Fruit fly (Drosophila melanogaster): Measurements from ENCODE around the gene RtGEF.

Gene RtGEF

dm6 chr2L:20352727-20353126 is 2.5 kb downstream of the RtGEF start (continued):
- TF ChIP-seq tna (GFP tag; IDR thresholded peaks at IDR 0.05; ENCODE audit: partially characterized antibody) (no peak), Ets97D (GFP tag; optimal IDR thresholded peaks at IDR 0.05) (no peak), vvl (GFP tag; IDR thresholded peaks at IDR 0.05) (peak; percentile 30; the same call in 1 of the 2 replicates), CG12219 (GFP tag; optimal IDR thresholded peaks at IDR 0.05) (no peak), sr (GFP tag; IDR thresholded peaks at IDR 0.05) (peak; percentile 50; the same call in 1 of the 3 replicates), TFAM (GFP tag; optimal IDR thresholded peaks at IDR 0.05) (no peak), Fer1 (GFP tag; optimal IDR thresholded peaks at IDR 0.05) (no peak), PHDP (tag; optimal IDR thresholded peaks at IDR 0.05) (no peak), CG10565 (GFP tag; optimal IDR thresholded peaks at IDR 0.05) (no peak)

dm6 chr2L:20370151-20370550 is 19.9 kb downstream of the RtGEF start:
- TF ChIP-seq Dad (GFP tag; optimal IDR thresholded peaks at IDR 0.05) (no peak), Camta (GFP tag; optimal IDR thresholded peaks at IDR 0.05) (no peak), vvl (GFP tag; IDR thresholded peaks at IDR 0.05) (0 out of 2 replicates have a peak, but pooled peaks have one; percentile 18), D19B (GFP tag; optimal IDR thresholded peaks at IDR 0.05) (no peak), zfh1 (GFP tag; IDR thresholded peaks at IDR 0.05) (0 out of 3 replicates have a peak, but pooled peaks have one; percentile 5), E2f1 (GFP tag; IDR thresholded peaks at IDR 0.05) (0 out of 2 replicates have a peak, but pooled peaks have one; percentile 25), CG13775 (GFP tag; optimal IDR thresholded peaks at IDR 0.05) (peak; percentile 2), CG4424 (GFP tag; optimal IDR thresholded peaks at IDR 0.05) (peak; percentile 21), jing (GFP tag; optimal IDR thresholded peaks at IDR 0.05) (no peak), CG16863 (GFP tag; optimal IDR thresholded peaks at IDR 0.05) (no peak), Gsc (GFP tag; IDR thresholded peaks at IDR 0.05) (no peak), pan (optimal IDR thresholded peaks at IDR 0.05) (no peak), pan (GFP tag; optimal IDR thresholded peaks at IDR 0.05 in 1 of 2, IDR thresholded peaks at IDR 0.05 in 1 of 2) (peak in 1 of 2 experiments; percentile 20), CG2678 (tag; optimal IDR thresholded peaks at IDR 0.05) (no peak), dati (GFP tag; IDR thresholded peaks at IDR 0.05) (no peak), lbe (GFP tag; optimal IDR thresholded peaks at IDR 0.05) (no peak), Blimp-1 (GFP tag; optimal IDR thresholded peaks at IDR 0.05) (peak; percentile 62), CkIIα-i1 (GFP tag; IDR thresholded peaks at IDR 0.05) (no peak), Stat92E (GFP tag; optimal IDR thresholded peaks at IDR 0.05) (no peak), Side (GFP tag; optimal IDR thresholded peaks at IDR 0.05) (no peak), CG30431 (GFP tag; optimal IDR thresholded peaks at IDR 0.05) (peak; percentile 19), Nf-YB (GFP tag; optimal IDR thresholded peaks at IDR 0.05) (no peak), CG18599 (GFP tag; optimal IDR thresholded peaks at IDR 0.05) (peak; percentile 1), Sox102F (GFP tag; optimal IDR thresholded peaks at IDR 0.05) (peak; percentile 46), Med (GFP tag) (no peak), run (tag; optimal IDR thresholded peaks at IDR 0.05) (no peak), Awh (GFP tag; IDR thresholded peaks at IDR 0.05) (peak; percentile 40; the same call in 1 of the 2 replicates), pros (GFP tag; optimal IDR thresholded peaks at IDR 0.05) (no peak), Xrp1 (GFP tag; IDR thresholded peaks at IDR 0.05) (peak; percentile 35; the same call in 1 of the 2 replicates), CG10565 (GFP tag; optimal IDR thresholded peaks at IDR 0.05) (no peak), CG6683 (GFP tag; optimal IDR thresholded peaks at IDR 0.05) (no peak), CG10209 (GFP tag; optimal IDR thresholded peaks at IDR 0.05) (peak; percentile 15), Doc3 (GFP tag; IDR thresholded peaks at IDR 0.05; ENCODE audit: partially characterized antibody) (no peak), ewg (GFP tag; optimal IDR thresholded peaks at IDR 0.05) (no peak), B-H1 (GFP tag; IDR thresholded peaks at IDR 0.05) (no peak; the same call in 2 of the 3 replicates), row (GFP tag; IDR thresholded peaks at IDR 0.05) (peak; percentile 38; the same call in 1 of the 3 replicates), ATbp (GFP tag; optimal IDR thresholded peaks at IDR 0.05) (no peak), cad (GFP tag; optimal IDR thresholded peaks at IDR 0.05) (no peak), Ada2b (GFP tag; IDR thresholded peaks at IDR 0.05) (peak; percentile 26; the same call in 1 of the 2 replicates), prd (optimal IDR thresholded peaks at IDR 0.05) (no peak), prd (GFP tag; IDR thresholded peaks at IDR 0.05) (0 out of 3 replicates have a peak, but pooled peaks have one; percentile 29), fd96Cb (tag; optimal IDR thresholded peaks at IDR 0.05) (peak; percentile 32)
